Fruit fly (Drosophila melanogaster): ENCODE results near the gene shps.

Gene shps

dm6 chr3R:24252494-24252893, 26.9 kb upstream of the shps start, which contains the start of gene beta-PheRS (continued):
- no peak for TF ChIP-seq crp (GFP tag; optimal IDR thresholded peaks at IDR 0.05)
- 0 out of 3 replicates have a peak, but pooled peaks have one; percentile 57 for TF ChIP-seq C15 (GFP tag; IDR thresholded peaks at IDR 0.05)
- TF ChIP-seq CG2116 (GFP tag; optimal IDR thresholded peaks at IDR 0.05), result peak; percentile 49
- TF ChIP-seq cwo (GFP tag; optimal IDR thresholded peaks at IDR 0.05), result no peak
- peak; percentile 53; the same call in 1 of the 4 replicates for TF ChIP-seq Gug (GFP tag; IDR thresholded peaks at IDR 0.05)
- peak; percentile 92 for TF ChIP-seq bbx (GFP tag; IDR thresholded peaks at IDR 0.05; ENCODE audit: partially characterized antibody)
- peak; percentile 84 for TF ChIP-seq CG10267 (tag; optimal IDR thresholded peaks at IDR 0.05)
- peak; percentile 34 for TF ChIP-seq chn (GFP tag; optimal IDR thresholded peaks at IDR 0.05)
- TF ChIP-seq CG11456 (GFP tag; IDR thresholded peaks at IDR 0.05), result peak; percentile 68; the same call in 2 of the 3 replicates
- peak; percentile 66 for TF ChIP-seq lilli (GFP tag; optimal IDR thresholded peaks at IDR 0.05)
- TF ChIP-seq CG8765 (GFP tag; IDR thresholded peaks at IDR 0.05), result no peak
- TF ChIP-seq emc (GFP tag; optimal IDR thresholded peaks at IDR 0.05), result no peak
- TF ChIP-seq CG3726 (GFP tag; IDR thresholded peaks at IDR 0.05), result no peak
- TF ChIP-seq dm (GFP tag; optimal IDR thresholded peaks at IDR 0.05), result peak; percentile 78
- TF ChIP-seq CG16863 (GFP tag; optimal IDR thresholded peaks at IDR 0.05), result peak; percentile 13
- TF ChIP-seq gem (tag; optimal IDR thresholded peaks at IDR 0.05), result no peak
- TF ChIP-seq Drgx (GFP tag; IDR thresholded peaks at IDR 0.05), result peak; percentile 10; the same call in 1 of the 2 replicates
- TF ChIP-seq bsh (GFP tag; optimal IDR thresholded peaks at IDR 0.05), result no peak
- TF ChIP-seq cad (GFP tag; optimal IDR thresholded peaks at IDR 0.05), result no peak
- TF ChIP-seq CG12659 (GFP tag; optimal IDR thresholded peaks at IDR 0.05), result peak; percentile 93
- no peak for TF ChIP-seq CG31224 (GFP tag; IDR thresholded peaks at IDR 0.05)
- TF ChIP-seq CG17912 (GFP tag; optimal IDR thresholded peaks at IDR 0.05), result peak; percentile 59
- TF ChIP-seq Ets97D (GFP tag; optimal IDR thresholded peaks at IDR 0.05), result peak; percentile 91
- no peak for TF ChIP-seq Meics (GFP tag; optimal IDR thresholded peaks at IDR 0.05)
- no peak for TF ChIP-seq CG2678 (tag; optimal IDR thresholded peaks at IDR 0.05)
- peak; percentile 4 for TF ChIP-seq lbe (GFP tag; optimal IDR thresholded peaks at IDR 0.05)
- peak; percentile 83 for TF ChIP-seq slbo (GFP tag; IDR thresholded peaks at IDR 0.05)
- TF ChIP-seq stwl (tag; optimal IDR thresholded peaks at IDR 0.05), result peak; percentile 98
- TF ChIP-seq sima (GFP tag; optimal IDR thresholded peaks at IDR 0.05), result no peak
- peak; percentile 97 for TF ChIP-seq ranshi (GFP tag; IDR thresholded peaks at IDR 0.05)
- peak; percentile 41 for TF ChIP-seq fd96Cb (tag; optimal IDR thresholded peaks at IDR 0.05)
- TF ChIP-seq CG30403 (GFP tag; optimal IDR thresholded peaks at IDR 0.05), result peak; percentile 61
- TF ChIP-seq ham (GFP tag; IDR thresholded peaks at IDR 0.05), result no peak
- TF ChIP-seq CG1233 (GFP tag; optimal IDR thresholded peaks at IDR 0.05), result no peak
- peak; percentile 70 for TF ChIP-seq Bteb2 (GFP tag; optimal IDR thresholded peaks at IDR 0.05)
- peak; percentile 92 for TF ChIP-seq knrl (GFP tag; IDR thresholded peaks at IDR 0.05; ENCODE audit: partially characterized antibody)
- TF ChIP-seq Dad (GFP tag; optimal IDR thresholded peaks at IDR 0.05), result peak; percentile 18
- TF ChIP-seq stc (GFP tag; IDR thresholded peaks at IDR 0.05), result no peak
- TF ChIP-seq CG4328 (GFP tag; optimal IDR thresholded peaks at IDR 0.05), result no peak
- peak; percentile 59 for TF ChIP-seq Adf1 (GFP tag; IDR thresholded peaks at IDR 0.05)
- peak; percentile 73 for TF ChIP-seq CG4854 (GFP tag; optimal IDR thresholded peaks at IDR 0.05)
- TF ChIP-seq slp2 (GFP tag; optimal IDR thresholded peaks at IDR 0.05), result peak; percentile 29
- peak; percentile 53 for TF ChIP-seq CG17186 (GFP tag; optimal IDR thresholded peaks at IDR 0.05)
- TF ChIP-seq rib (GFP tag; IDR thresholded peaks at IDR 0.05), result peak; percentile 96
- TF ChIP-seq CG7556 (GFP tag; optimal IDR thresholded peaks at IDR 0.05), result no peak
- TF ChIP-seq Blimp-1 (GFP tag; optimal IDR thresholded peaks at IDR 0.05), result no peak
- peak; percentile 69 for TF ChIP-seq CHES-1-like (GFP tag; optimal IDR thresholded peaks at IDR 0.05)
- no peak for TF ChIP-seq CG16779 (GFP tag; IDR thresholded peaks at IDR 0.05)
- peak; percentile 31 for TF ChIP-seq CG4820 (GFP tag; optimal IDR thresholded peaks at IDR 0.05)
- peak; percentile 2 for TF ChIP-seq Atf3 (GFP tag; optimal IDR thresholded peaks at IDR 0.05)
- no peak for TF ChIP-seq nerfin-1 (tag; optimal IDR thresholded peaks at IDR 0.05)

All from whole organism, embryonic.